Worm (Caenorhabditis elegans) whole organism, young adult: ENCODE results near the gene clc-9.

Source experiments
- B0019.2 ChIP-seq: fragments of 200-800 bp; sonication (Bioruptor generic); conservative IDR thresholded peaks from 2 replicates; pipeline ENCODE4 v1.3.6; 2022; ENCODE audit warnings: missing genetic modification reagents, missing genetic modification characterization, missing compliant biosample characterization
- F39B2.1 ChIP-seq: fragments of 200-800 bp; sonication (Bioruptor generic); IDR thresholded peaks from 2 replicates; pipeline ENCODE4 v1.3.6; 2022; ENCODE audit warnings: missing genetic modification reagents, missing genetic modification characterization, missing compliant biosample characterization
- F49E8.2 ChIP-seq: sonication (generic microtip); optimal IDR thresholded peaks from 3 replicates; lab custom pipeline; 2017; ENCODE audit warnings: missing genetic modification characterization, mild to moderate bottlenecking, missing compliant biosample characterization, antibody characterized with exemption, moderate library complexity; ENCODE audit not compliant: insufficient read depth
- F55B11.4 ChIP-seq: sonication (generic microtip); optimal IDR thresholded peaks from 2 replicates; lab custom pipeline; 2016; ENCODE audit warnings: missing compliant biosample characterization, missing genetic modification characterization, borderline replicate concordance; ENCODE audit not compliant: insufficient read depth
- F57C9.4 ChIP-seq: sonication (generic microtip); optimal IDR thresholded peaks from 2 replicates; lab custom pipeline; 2017; ENCODE audit warnings: mild to moderate bottlenecking, missing genetic modification characterization, missing compliant biosample characterization
- Y53F4B.3 ChIP-seq: fragments of 200-800 bp; sonication (Bioruptor generic); IDR thresholded peaks from 2 replicates; pipeline ENCODE4 v1.3.6; 2022; ENCODE audit warnings: missing genetic modification reagents, missing genetic modification characterization, missing compliant biosample characterization
- Y53G8AR.9 ChIP-seq: fragments of 200-800 bp; sonication (Bioruptor generic); conservative IDR thresholded peaks from 2 replicates; pipeline ENCODE4 v1.3.6; 2022; ENCODE audit warnings: missing genetic modification reagents, missing genetic modification characterization, missing compliant biosample characterization
- Y79H2A.3 ChIP-seq: fragments of 200-800 bp; sonication (Bioruptor generic); conservative IDR thresholded peaks from 2 replicates; pipeline ENCODE4 v1.3.6; 2022; ENCODE audit warnings: missing genetic modification reagents, missing genetic modification characterization, missing compliant biosample characterization
- ZK185.1 ChIP-seq: sonication (generic microtip); optimal IDR thresholded peaks from 2 replicates; lab custom pipeline; 2016; ENCODE audit warnings: mild to moderate bottlenecking, missing genetic modification characterization, missing compliant biosample characterization; ENCODE audit not compliant: poor library complexity, severe bottlenecking
- akir-1 ChIP-seq: fragments of 200-800 bp; sonication (Bioruptor generic); optimal IDR thresholded peaks from 2 replicates; lab custom pipeline; 2018; ENCODE audit warnings: mild to moderate bottlenecking, missing genetic modification characterization, moderate library complexity, missing compliant biosample characterization
- aptf-2 ChIP-seq: fragments of 200-800 bp; sonication (Bioruptor generic); conservative IDR thresholded peaks from 2 replicates; pipeline ENCODE4 v1.3.6; 2022; ENCODE audit warnings: missing genetic modification reagents, missing genetic modification characterization, missing compliant biosample characterization
- athp-1 ChIP-seq: sonication (generic microtip); optimal IDR thresholded peaks from 2 replicates; lab custom pipeline; 2017; ENCODE audit warnings: mild to moderate bottlenecking, missing genetic modification characterization, missing compliant biosample characterization
- attf-5 ChIP-seq: fragments of 200-800 bp; sonication (Bioruptor generic); optimal IDR thresholded peaks from 2 replicates; lab custom pipeline; 2018; ENCODE audit warnings: mild to moderate bottlenecking, missing genetic modification characterization, missing compliant biosample characterization
- attf-6 ChIP-seq: fragments of 200-800 bp; sonication (Bioruptor generic); IDR thresholded peaks from 2 replicates; pipeline ENCODE4 v1.3.6; 2022; ENCODE audit warnings: missing genetic modification reagents, missing genetic modification characterization, missing compliant biosample characterization
- bed-2 ChIP-seq: fragments of 200-800 bp; sonication (Bioruptor generic); IDR thresholded peaks from 2 replicates; pipeline ENCODE4 v1.3.6; 2022; ENCODE audit warnings: missing genetic modification reagents, missing genetic modification characterization, missing compliant biosample characterization
- cebp-1 ChIP-seq, 2 experiments: fragments of 200-800 bp in 1 of 2; sonication (Bioruptor generic) in 1 of 2; sonication (generic microtip) in 1 of 2; IDR thresholded peaks in 1 of 2; optimal IDR thresholded peaks in 1 of 2; 2 replicates each; pipeline versions ENCODE4 v1.3.6 to Lab custom; 2017 to 2022; ENCODE audit warnings: missing compliant biosample characterization in 2 of 2, missing genetic modification characterization in 2 of 2, mild to moderate bottlenecking in 1 of 2, missing genetic modification reagents in 1 of 2, moderate library complexity in 1 of 2
- cebp-2 ChIP-seq: fragments of 200-800 bp; sonication (Bioruptor generic); IDR thresholded peaks from 2 replicates; pipeline ENCODE4 v1.3.6; 2022; ENCODE audit warnings: missing genetic modification characterization, missing compliant biosample characterization
- ceh-40 ChIP-seq: fragments of 200-800 bp; sonication (Bioruptor generic); IDR thresholded peaks from 2 replicates; pipeline ENCODE4 v1.3.6; 2022; ENCODE audit warnings: missing genetic modification characterization, missing compliant biosample characterization
- die-1 ChIP-seq: sonication (generic microtip); optimal IDR thresholded peaks from 2 replicates; lab custom pipeline; 2016; ENCODE audit warnings: missing genotype, mild to moderate bottlenecking, missing genetic modification characterization, missing compliant biosample characterization
- dpl-1 ChIP-seq: fragments of 150-350 bp; optimal IDR thresholded peaks from 2 replicates; lab custom pipeline; 2014; ENCODE audit warnings: missing biosample characterization, missing genetic modification reagents, missing genetic modification characterization
- efl-1 ChIP-seq: fragments of 150-350 bp; optimal IDR thresholded peaks from 2 replicates; lab custom pipeline; 2014; ENCODE audit warnings: missing biosample characterization, missing genetic modification reagents, missing genetic modification characterization
- egl-44 ChIP-seq: fragments of 200-800 bp; sonication (Bioruptor generic); IDR thresholded peaks from 2 replicates; pipeline ENCODE4 v1.3.6; 2022; ENCODE audit warnings: missing genetic modification reagents, missing genetic modification characterization, missing compliant biosample characterization
- fkh-3 ChIP-seq: sonication (generic microtip); optimal IDR thresholded peaks from 2 replicates; lab custom pipeline; 2016; ENCODE audit warnings: mild to moderate bottlenecking, missing genetic modification characterization, missing compliant biosample characterization
- gei-17 ChIP-seq: fragments of 200-800 bp; sonication (Bioruptor generic); optimal IDR thresholded peaks from 2 replicates; lab custom pipeline; 2018; ENCODE audit warnings: mild to moderate bottlenecking, missing genetic modification characterization, missing compliant biosample characterization
- hrde-1 ChIP-seq: sonication (generic microtip); optimal IDR thresholded peaks from 2 replicates; lab custom pipeline; 2016; ENCODE audit warnings: missing genetic modification characterization, mild to moderate bottlenecking, missing compliant biosample characterization, moderate library complexity, missing genotype, missing genetic modification reagents, borderline replicate concordance
- lag-1 ChIP-seq: fragments of 200-800 bp; sonication (Bioruptor generic); IDR thresholded peaks from 2 replicates; pipeline ENCODE4 v1.3.6; 2022; ENCODE audit warnings: missing genetic modification reagents, missing genetic modification characterization, missing compliant biosample characterization
- let-607 ChIP-seq, 2 experiments: fragments of 200-800 bp in 1 of 2; sonication (Bioruptor generic) in 1 of 2; sonication (generic microtip) in 1 of 2; optimal IDR thresholded peaks; 2 replicates each; lab custom pipeline; 2016 to 2018; ENCODE audit warnings: mild to moderate bottlenecking in 2 of 2, missing compliant biosample characterization in 2 of 2, missing genetic modification characterization in 2 of 2, moderate library complexity in 2 of 2, missing genotype in 1 of 2
- lin-26 ChIP-seq: fragments of 200-800 bp; sonication (Bioruptor generic); IDR thresholded peaks from 2 replicates; pipeline ENCODE4 v1.3.6; 2022; ENCODE audit warnings: missing genetic modification reagents, missing genetic modification characterization, missing compliant biosample characterization
- lin-35 ChIP-seq, 3 experiments: fragments of 150-350 bp in 2 of 3; sonication (generic microtip) in 1 of 3; optimal IDR thresholded peaks; 2 replicates each; lab custom pipeline; 2014 to 2018; ENCODE audit warnings: missing biosample characterization in 3 of 3, missing genetic modification characterization in 3 of 3, missing genetic modification reagents in 3 of 3
- lin-54 ChIP-seq: fragments of 200-800 bp; sonication (Bioruptor generic); optimal IDR thresholded peaks from 2 replicates; lab custom pipeline; 2018; ENCODE audit warnings: mild to moderate bottlenecking, missing genetic modification characterization, missing compliant biosample characterization
- lsl-1 ChIP-seq: fragments of 200-800 bp; sonication (Bioruptor generic); optimal IDR thresholded peaks from 2 replicates; lab custom pipeline; 2018; ENCODE audit warnings: mild to moderate bottlenecking, missing genetic modification characterization, moderate library complexity, missing compliant biosample characterization
- nfya-2 ChIP-seq: fragments of 200-800 bp; sonication (Bioruptor generic); IDR thresholded peaks from 2 replicates; pipeline ENCODE4 v1.3.6; 2022; ENCODE audit warnings: missing genetic modification reagents, missing genetic modification characterization, missing compliant biosample characterization
- nhr-120 ChIP-seq: fragments of 200-800 bp; sonication (Bioruptor generic); IDR thresholded peaks from 2 replicates; pipeline ENCODE4 v1.3.6; 2022; ENCODE audit warnings: missing genetic modification characterization, missing compliant biosample characterization
- nhr-27 ChIP-seq: fragments of 200-800 bp; sonication (Bioruptor generic); optimal IDR thresholded peaks from 2 replicates; lab custom pipeline; 2018; ENCODE audit warnings: mild to moderate bottlenecking, missing genetic modification characterization, moderate library complexity, missing compliant biosample characterization
- nhr-80 ChIP-seq: sonication (generic microtip); optimal IDR thresholded peaks from 2 replicates; lab custom pipeline; 2016; ENCODE audit warnings: missing genetic modification characterization, missing compliant biosample characterization
- pbrm-1 ChIP-seq: fragments of 200-800 bp; sonication (Bioruptor generic); IDR thresholded peaks from 2 replicates; pipeline ENCODE4 v1.3.6; 2022; ENCODE audit warnings: missing genetic modification reagents, missing genetic modification characterization, missing compliant biosample characterization
- snpc-1.1 ChIP-seq: sonication (generic microtip); optimal IDR thresholded peaks from 2 replicates; lab custom pipeline; 2017; ENCODE audit warnings: missing genetic modification characterization, mild to moderate bottlenecking, missing compliant biosample characterization, antibody characterized with exemption, moderate library complexity, missing genotype, missing genetic modification reagents; ENCODE audit not compliant: insufficient read depth
- snpc-4 ChIP-seq, 5 experiments: fragments of 150-350 bp in 1 of 5; sonication (generic microtip) in 4 of 5; optimal IDR thresholded peaks; 2 replicates each; lab custom pipeline; 2014 to 2018; ENCODE audit warnings: missing genetic modification characterization in 5 of 5, missing biosample characterization in 3 of 5, antibody characterized with exemption in 2 of 5, mild to moderate bottlenecking in 2 of 5, missing compliant biosample characterization in 2 of 5, missing genotype in 2 of 5, moderate library complexity in 2 of 5, missing genetic modification reagents in 1 of 5
- tbp1 ChIP-seq: fragments of 200-800 bp; sonication (Bioruptor generic); optimal IDR thresholded peaks from 2 replicates; lab custom pipeline; 2018; ENCODE audit warnings: mild to moderate bottlenecking, missing genetic modification characterization, missing compliant biosample characterization
- tbx-9 ChIP-seq: sonication (generic microtip); optimal IDR thresholded peaks from 2 replicates; lab custom pipeline; 2016; ENCODE audit warnings: borderline replicate concordance, missing genetic modification characterization, inconsistent platforms, missing compliant biosample characterization
- unc-130 ChIP-seq: sonication (generic microtip); optimal IDR thresholded peaks from 2 replicates; lab custom pipeline; 2016; ENCODE audit warnings: missing genetic modification reagents, missing genetic modification characterization, missing compliant biosample characterization
- unc-62 ChIP-seq: fragments of 150-350 bp; optimal IDR thresholded peaks from 2 replicates; lab custom pipeline; 2014; ENCODE audit warnings: missing biosample characterization, missing genetic modification reagents, missing genetic modification characterization
- zim-3 ChIP-seq: sonication (generic microtip); optimal IDR thresholded peaks from 2 replicates; lab custom pipeline; 2017; ENCODE audit warnings: mild to moderate bottlenecking, missing genetic modification characterization, moderate library complexity, missing compliant biosample characterization
- ztf-18 ChIP-seq: sonication (generic microtip); optimal IDR thresholded peaks from 2 replicates; lab custom pipeline; 2016; ENCODE audit warnings: missing genotype, mild to moderate bottlenecking, missing genetic modification characterization, missing compliant biosample characterization
- ztf-22 ChIP-seq: fragments of 200-800 bp; sonication (Bioruptor generic); optimal IDR thresholded peaks from 2 replicates; lab custom pipeline; 2018; ENCODE audit warnings: mild to moderate bottlenecking, missing genetic modification characterization, moderate library complexity, missing compliant biosample characterization

clc-9 gene

ce11 chrIV:11082789-11083235 lies 29.9 kb upstream of the clc-9 start (continued):
- TF ChIP-seq snpc-1.1 (tag; lab: Kevin White, UChicago): no peak
- peak; percentile 70 for TF ChIP-seq die-1
- peak; percentile 89 for TF ChIP-seq attf-5 (GFP tag; lab: Kevin White, UChicago)
- peak; percentile 69 for TF ChIP-seq ztf-18 (tag; lab: Kevin White, UChicago)
- peak; percentile 57 for TF ChIP-seq lin-54 (GFP tag; lab: Kevin White, UChicago)
- TF ChIP-seq tbx-9 (tag; lab: Kevin White, UChicago): no peak
- TF ChIP-seq fkh-3: no peak
- peak; percentile 85 to 87 for TF ChIP-seq let-607 (tag; optimal IDR thresholded peaks at IDR 0.05; lab: Kevin White, UChicago)
- TF ChIP-seq Y53G8AR.9 (GFP tag; lab: Robert Waterston, UW): no peak
- peak; percentile 81 for TF ChIP-seq ztf-22
- TF ChIP-seq lsl-1: no peak
- TF ChIP-seq aptf-2: no peak
- peak in 1 of 3 experiments; percentile 87 for TF ChIP-seq lin-35 (GFP tag; optimal IDR thresholded peaks at IDR 0.05; lab: Kevin White, UChicago)
- TF ChIP-seq ZK185.1: peak; percentile 91
- no peak for TF ChIP-seq lag-1
- no peak for TF ChIP-seq cebp-2 (GFP tag; lab: Robert Waterston, UW)
- no peak for TF ChIP-seq ceh-40
- TF ChIP-seq nhr-80 (tag; lab: Kevin White, UChicago): peak; percentile 75
- peak; percentile 54; the same call in 1 of the 2 replicates for TF ChIP-seq egl-44 (GFP tag; lab: Robert Waterston, UW)
- peak; percentile 13; the same call in 1 of the 2 replicates for TF ChIP-seq attf-6 (GFP tag; lab: Robert Waterston, UW)
- TF ChIP-seq hrde-1: no peak
- TF ChIP-seq cebp-1 (GFP tag; IDR thresholded peaks at IDR 0.05; lab: Robert Waterston, UW): 0 out of 2 replicates have a peak, but pooled peaks have one; percentile 56
- TF ChIP-seq cebp-1 (tag; optimal IDR thresholded peaks at IDR 0.05; lab: Kevin White, UChicago): peak; percentile 92
- TF ChIP-seq athp-1 (tag; lab: Kevin White, UChicago): peak; percentile 85

ce11 chrIV:11083609-11084008 lies 29.1 kb upstream of the clc-9 start, which contains the start of gene klc-1:
klc-1 (plus strand) TSS chrIV:11083735.
- TF ChIP-seq F39B2.1 (no peak), Y53F4B.3 (GFP tag; lab: Robert Waterston, UW) (0 out of 2 replicates have a peak, but pooled peaks have one; percentile 6), pbrm-1 (GFP tag; lab: Robert Waterston, UW) (peak; percentile 21; the same call in 1 of the 2 replicates), snpc-4 (GFP tag; optimal IDR thresholded peaks at IDR 0.05; lab: Kevin White, UChicago) (no peak), snpc-4 (tag; optimal IDR thresholded peaks at IDR 0.05; lab: Kevin White, UChicago) (peak in 1 of 4 experiments; percentile 57), unc-130 (GFP tag; lab: Kevin White, UChicago) (peak; percentile 22), F49E8.2 (tag; lab: Kevin White, UChicago) (peak; percentile 57), dpl-1 (GFP tag; lab: Kevin White, UChicago) (peak; percentile 62), lin-35 (GFP tag; optimal IDR thresholded peaks at IDR 0.05; lab: Kevin White, UChicago) (no peak), gei-17 (GFP tag; lab: Kevin White, UChicago) (no peak), bed-2 (GFP tag; lab: Robert Waterston, UW) (no peak), F55B11.4 (tag; lab: Kevin White, UChicago) (no peak), let-607 (tag; optimal IDR thresholded peaks at IDR 0.05; lab: Kevin White, UChicago) (no peak), Y79H2A.3 (no peak), fkh-3 (no peak), B0019.2 (GFP tag; lab: Robert Waterston, UW) (0 out of 2 replicates have a peak, but pooled peaks have one; percentile 5), lin-26 (GFP tag; lab: Robert Waterston, UW) (no peak), nhr-27 (tag; lab: Kevin White, UChicago) (no peak), efl-1 (GFP tag; lab: Kevin White, UChicago) (peak; percentile 93), ztf-22 (no peak), nfya-2 (GFP tag; lab: Robert Waterston, UW) (no peak), F57C9.4 (tag; lab: Kevin White, UChicago) (no peak), zim-3 (tag; lab: Kevin White, UChicago) (no peak), akir-1 (GFP tag; lab: Kevin White, UChicago) (no peak), attf-6 (GFP tag; lab: Robert Waterston, UW) (no peak), unc-62 (no peak), nhr-120 (GFP tag; lab: Robert Waterston, UW) (no peak), athp-1 (tag; lab: Kevin White, UChicago) (no peak), lsl-1 (peak; percentile 80), tbp1 (GFP tag; lab: Kevin White, UChicago) (no peak)
